Fruit fly (Drosophila melanogaster) whole organism, prepupa: ENCODE data around the gene Mcm7.

ENCODE experiments used
- CG1621 ChIP-seq: fragments of 200-800 bp; sonication (Bioruptor generic); optimal IDR thresholded peaks from 3 replicates; lab custom pipeline; 2018; ENCODE audit warnings: missing biosample characterization, mild to moderate bottlenecking, missing genetic modification characterization
- CG6854 ChIP-seq: fragments of 200-800 bp; sonication (Bioruptor generic); optimal IDR thresholded peaks from 2 replicates; lab custom pipeline; 2017; ENCODE audit warnings: missing biosample characterization, mild to moderate bottlenecking, missing genetic modification characterization
- Lpt ChIP-seq: fragments of 200-800 bp; sonication (Bioruptor generic); optimal IDR thresholded peaks from 3 replicates; lab custom pipeline; 2016; ENCODE audit warnings: missing biosample characterization, missing genetic modification characterization
- OdsH ChIP-seq: fragments of 200-800 bp; sonication (Bioruptor generic); optimal IDR thresholded peaks from 3 replicates; lab custom pipeline; 2016; ENCODE audit warnings: missing biosample characterization, missing genetic modification characterization
- pdm3 ChIP-seq: fragments of 200-800 bp; sonication (Bioruptor generic); optimal IDR thresholded peaks from 3 replicates; lab custom pipeline; 2016; ENCODE audit warnings: missing biosample characterization, missing genetic modification characterization

DNA sequence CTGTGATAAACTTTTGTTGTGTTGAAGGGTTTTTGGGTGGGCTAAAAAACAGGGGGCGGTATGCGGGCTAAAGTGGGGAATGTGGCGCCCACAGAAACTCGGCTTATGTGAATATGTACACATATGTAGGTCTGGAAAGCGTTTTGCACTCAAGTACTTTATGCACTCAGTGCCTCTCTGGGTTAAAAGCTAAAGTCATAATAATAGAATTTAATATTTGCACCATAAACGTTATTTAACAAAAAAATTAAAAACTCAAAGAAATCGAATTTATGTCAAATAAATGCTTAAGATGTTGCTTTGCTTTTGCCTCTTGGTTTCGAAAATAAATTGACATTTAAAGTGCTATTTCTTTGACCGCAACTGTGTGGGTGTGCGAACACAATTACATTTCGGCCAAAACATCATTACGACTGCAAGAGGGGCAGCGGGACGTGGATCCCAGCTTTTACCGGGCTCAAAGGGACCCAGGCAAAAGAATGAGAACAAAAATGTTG is 33.1 kb downstream of the Mcm7 start:
- TF ChIP-seq CG1621, result no peak
- TF ChIP-seq CG6854 (GFP tag; lab: Kevin White, UChicago), result no peak
- no peak for TF ChIP-seq Lpt
- TF ChIP-seq pdm3, result peak; percentile 25
- peak; percentile 27 for TF ChIP-seq OdsH (GFP tag; lab: Kevin White, UChicago)
